Worm (Caenorhabditis elegans) whole organism, L1 larva: Measurements from ENCODE around the gene apc-2.

Source experiments
- C34B4.2 ChIP-seq: sonication (generic microtip); optimal IDR thresholded peaks from 2 replicates; lab custom pipeline; 2017; ENCODE audit warnings: mild to moderate bottlenecking, missing genetic modification characterization, missing compliant biosample characterization
- Y116A8C.19 ChIP-seq: sonication (generic microtip); optimal IDR thresholded peaks from 2 replicates; lab custom pipeline; 2016; ENCODE audit warnings: missing compliant biosample characterization, missing genetic modification characterization, borderline replicate concordance
- aha-1 ChIP-seq: fragments of 150-350 bp; optimal IDR thresholded peaks from 2 replicates; lab custom pipeline; 2014; ENCODE audit warnings: missing biosample characterization, missing genetic modification characterization
- alr-1 ChIP-seq: fragments of 200-800 bp; sonication (Bioruptor generic); optimal IDR thresholded peaks from 2 replicates; lab custom pipeline; 2018; ENCODE audit warnings: borderline replicate concordance, mild to moderate bottlenecking, missing genetic modification characterization, missing compliant biosample characterization
- aly-2 ChIP-seq: fragments of 150-350 bp; optimal IDR thresholded peaks from 2 replicates; lab custom pipeline; 2014; ENCODE audit warnings: missing biosample characterization, missing genetic modification characterization
- blmp-1 ChIP-seq: fragments of 150-350 bp; optimal IDR thresholded peaks from 2 replicates; lab custom pipeline; 2014; ENCODE audit warnings: missing biosample characterization, missing genetic modification characterization
- ceh-88 ChIP-seq: fragments of 200-800 bp; sonication (Bioruptor generic); IDR thresholded peaks from 2 replicates; pipeline ENCODE4 v1.3.6; 2022; ENCODE audit warnings: missing genetic modification characterization, missing compliant biosample characterization
- dpl-1 ChIP-seq, 3 experiments: fragments of 150-350 bp in 2 of 3; sonication (generic microtip) in 1 of 3; optimal IDR thresholded peaks; 2 replicates each; lab custom pipeline; 2014 to 2017; ENCODE audit warnings: missing biosample characterization in 3 of 3, missing genetic modification characterization in 3 of 3, missing genetic modification reagents in 3 of 3
- efl-1 ChIP-seq, 4 experiments: fragments of 150-350 bp; optimal IDR thresholded peaks in 3 of 4; peaks in 1 of 4; 1 replicate in 1 of 4; 2 replicates in 3 of 4; lab custom pipeline; 2014; ENCODE audit warnings: missing biosample characterization in 2 of 4, missing genetic modification characterization in 2 of 4, missing genetic modification reagents in 2 of 4
- efl-3 ChIP-seq: fragments of 200-800 bp; sonication (Bioruptor generic); optimal IDR thresholded peaks from 2 replicates; lab custom pipeline; 2018; ENCODE audit warnings: mild to moderate bottlenecking, missing genetic modification characterization, missing compliant biosample characterization
- egl-13 ChIP-seq: sonication (generic microtip); optimal IDR thresholded peaks from 2 replicates; lab custom pipeline; 2016; ENCODE audit warnings: missing genotype, missing genetic modification reagents, missing genetic modification characterization, missing compliant biosample characterization
- ets-5 ChIP-seq: fragments of 200-800 bp; sonication (Bioruptor generic); IDR thresholded peaks from 2 replicates; pipeline ENCODE4 v1.3.6; 2022; ENCODE audit warnings: missing genetic modification characterization, missing compliant biosample characterization
- fkh-10 ChIP-seq: sonication (generic microtip); optimal IDR thresholded peaks from 2 replicates; lab custom pipeline; 2017; ENCODE audit warnings: missing biosample characterization, missing genetic modification reagents, missing genetic modification characterization
- fos-1 ChIP-seq: fragments of 150-350 bp; optimal IDR thresholded peaks from 2 replicates; lab custom pipeline; 2014; ENCODE audit warnings: missing biosample characterization, missing genetic modification characterization
- grh-1 ChIP-seq: fragments of 200-800 bp; sonication (Bioruptor generic); IDR thresholded peaks from 2 replicates; pipeline ENCODE4 v1.3.6; 2022; ENCODE audit warnings: missing genetic modification reagents, missing genetic modification characterization, missing compliant biosample characterization
- hlh-17 ChIP-seq: fragments of 200-800 bp; sonication (Bioruptor generic); optimal IDR thresholded peaks from 2 replicates; lab custom pipeline; 2018; ENCODE audit warnings: missing genetic modification characterization, mild to moderate bottlenecking, missing compliant biosample characterization, moderate library complexity, borderline replicate concordance
- irx-1 ChIP-seq: sonication (generic microtip); optimal IDR thresholded peaks from 2 replicates; lab custom pipeline; 2016; ENCODE audit warnings: missing genetic modification characterization, missing compliant biosample characterization
- jun-1 ChIP-seq: fragments of 150-350 bp; optimal IDR thresholded peaks from 2 replicates; lab custom pipeline; 2014; ENCODE audit warnings: missing biosample characterization, missing genetic modification reagents, missing genetic modification characterization
- lin-13 ChIP-seq: fragments of 150-350 bp; optimal IDR thresholded peaks from 2 replicates; lab custom pipeline; 2014; ENCODE audit warnings: missing biosample characterization, missing genetic modification reagents, missing genetic modification characterization
- lin-35 ChIP-seq, 2 experiments: fragments of 150-350 bp; optimal IDR thresholded peaks; 2 replicates each; lab custom pipeline; 2014; ENCODE audit warnings: missing biosample characterization in 2 of 2, missing genetic modification characterization in 2 of 2, missing genetic modification reagents in 2 of 2
- lin-39 ChIP-seq: fragments of 150-350 bp; optimal IDR thresholded peaks from 2 replicates; lab custom pipeline; 2014; ENCODE audit warnings: missing biosample characterization, missing genetic modification reagents, missing genetic modification characterization
- lsy-2 ChIP-seq, 2 experiments: fragments of 150-350 bp; optimal IDR thresholded peaks; 2 replicates each; lab custom pipeline; 2014; ENCODE audit warnings: missing biosample characterization in 2 of 2, missing genetic modification characterization in 2 of 2
- nhr-11 ChIP-seq: fragments of 150-350 bp; optimal IDR thresholded peaks from 2 replicates; lab custom pipeline; 2014; ENCODE audit warnings: missing biosample characterization, missing genetic modification characterization
- nhr-12 ChIP-seq: sonication (generic microtip); optimal IDR thresholded peaks from 2 replicates; lab custom pipeline; 2017; ENCODE audit warnings: missing biosample characterization, missing genetic modification characterization
- nhr-19 ChIP-seq: fragments of 200-800 bp; sonication (Bioruptor generic); conservative IDR thresholded peaks from 2 replicates; pipeline ENCODE4 v1.3.6; 2022; ENCODE audit warnings: missing genetic modification characterization, missing compliant biosample characterization
- nhr-47 ChIP-seq: sonication (generic microtip); optimal IDR thresholded peaks from 2 replicates; lab custom pipeline; 2016; ENCODE audit warnings: mild to moderate bottlenecking, missing genetic modification characterization, moderate library complexity, missing compliant biosample characterization
- nhr-71 ChIP-seq: sonication (generic microtip); optimal IDR thresholded peaks from 2 replicates; lab custom pipeline; 2016; ENCODE audit warnings: mild to moderate bottlenecking, missing genetic modification characterization, moderate library complexity, missing compliant biosample characterization
- nhr-76 ChIP-seq: sonication (generic microtip); optimal IDR thresholded peaks from 2 replicates; lab custom pipeline; 2017; ENCODE audit warnings: missing biosample characterization, missing genetic modification characterization
- nhr-90 ChIP-seq: sonication (generic microtip); optimal IDR thresholded peaks from 2 replicates; lab custom pipeline; 2016; ENCODE audit warnings: mild to moderate bottlenecking, missing genetic modification characterization, missing compliant biosample characterization; ENCODE audit not compliant: poor library complexity
- rnt-1 ChIP-seq: sonication (generic microtip); optimal IDR thresholded peaks from 2 replicates; lab custom pipeline; 2016; ENCODE audit warnings: mild to moderate bottlenecking, missing genetic modification characterization, moderate library complexity, missing compliant biosample characterization
- skn-1 ChIP-seq: fragments of 150-350 bp; optimal IDR thresholded peaks from 2 replicates; lab custom pipeline; 2014; ENCODE audit warnings: missing biosample characterization, missing genetic modification characterization
- snpc-4 ChIP-seq: fragments of 150-350 bp; optimal IDR thresholded peaks from 2 replicates; lab custom pipeline; 2014; ENCODE audit warnings: missing biosample characterization, missing genetic modification characterization
- sox-4 ChIP-seq: sonication (generic microtip); optimal IDR thresholded peaks from 2 replicates; lab custom pipeline; 2016; ENCODE audit warnings: missing genetic modification characterization, missing compliant biosample characterization
- tlp-1 ChIP-seq: fragments of 150-350 bp; optimal IDR thresholded peaks from 2 replicates; lab custom pipeline; 2014; ENCODE audit warnings: missing biosample characterization, missing genetic modification characterization
- unc-130 ChIP-seq: fragments of 150-350 bp; optimal IDR thresholded peaks from 2 replicates; lab custom pipeline; 2017; ENCODE audit warnings: missing biosample characterization, missing genetic modification characterization, inconsistent platforms
- unc-62 ChIP-seq: fragments of 150-350 bp; optimal IDR thresholded peaks from 2 replicates; lab custom pipeline; 2014; ENCODE audit warnings: missing biosample characterization, missing genetic modification reagents, missing genetic modification characterization
- unc-98 ChIP-seq: fragments of 200-800 bp; sonication (Bioruptor generic); IDR thresholded peaks from 2 replicates; pipeline ENCODE4 v1.3.6; 2022; ENCODE audit warnings: missing genetic modification characterization, missing compliant biosample characterization
- vab-15 ChIP-seq: sonication (generic microtip); optimal IDR thresholded peaks from 2 replicates; lab custom pipeline; 2017; ENCODE audit warnings: missing genotype, mild to moderate bottlenecking, missing genetic modification characterization, missing compliant biosample characterization
- xbp-1 ChIP-seq: sonication (generic microtip); optimal IDR thresholded peaks from 2 replicates; lab custom pipeline; 2016; ENCODE audit warnings: missing genetic modification characterization, missing compliant biosample characterization
- ztf-4 ChIP-seq: fragments of 150-350 bp; optimal IDR thresholded peaks from 2 replicates; lab custom pipeline; 2014; ENCODE audit warnings: missing biosample characterization, missing genetic modification characterization

The apc-2 gene

ce11 chrIII:8067798-8068197 is 12.6 kb upstream of the apc-2 start:
- TF ChIP-seq ceh-88 (GFP tag; lab: Robert Waterston, UW) (no peak), unc-62 (GFP tag; lab: Kevin White, UChicago) (no peak), nhr-71 (tag; lab: Kevin White, UChicago) (no peak), aly-2 (tag; lab: Kevin White, UChicago) (no peak), skn-1 (tag; lab: Kevin White, UChicago) (no peak), tlp-1 (tag; lab: Kevin White, UChicago) (no peak), nhr-11 (no peak), efl-3 (GFP tag; lab: Kevin White, UChicago) (no peak), hlh-17 (no peak), sox-4 (no peak), nhr-90 (tag; lab: Kevin White, UChicago) (no peak), ets-5 (GFP tag; lab: Robert Waterston, UW) (no peak), irx-1 (tag; lab: Kevin White, UChicago) (no peak), lin-13 (GFP tag; lab: Kevin White, UChicago) (no peak), nhr-12 (no peak), lsy-2 (tag; optimal IDR thresholded peaks at IDR 0.05; lab: Kevin White, UChicago) (no peak)

DNA sequence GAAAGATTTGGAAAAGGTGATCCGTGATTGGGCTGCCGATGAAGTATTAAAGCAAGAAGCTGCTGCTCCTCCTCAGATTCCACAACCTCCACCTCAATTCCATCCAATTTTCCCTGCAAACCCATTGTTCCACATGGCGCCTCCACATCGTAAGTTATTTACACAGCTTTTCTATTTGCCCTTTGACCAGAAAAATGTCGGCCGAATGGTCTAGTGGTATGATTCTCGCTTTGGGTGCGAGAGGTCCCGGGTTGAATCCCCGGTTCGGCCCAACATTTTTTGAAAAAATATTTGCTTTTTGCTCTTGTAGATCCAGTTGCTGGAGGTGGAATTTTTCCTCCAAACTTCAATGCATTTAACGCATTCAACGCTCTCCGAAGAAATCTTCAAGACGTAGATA is 11.2 kb upstream of the apc-2 start:
- TF ChIP-seq efl-1 (optimal IDR thresholded peaks at IDR 0.05; lab: Kevin White, UChicago) (peak in 1 of 2 experiments; percentile 15), efl-1 (GFP tag; optimal IDR thresholded peaks at IDR 0.05 in 1 of 2; lab: Kevin White, UChicago) (no peak), irx-1 (tag; lab: Kevin White, UChicago) (no peak), vab-15 (tag; lab: Kevin White, UChicago) (no peak), Y116A8C.19 (tag; lab: Kevin White, UChicago) (no peak), nhr-19 (GFP tag; lab: Robert Waterston, UW) (0 out of 2 replicates have a peak, but pooled peaks have one; percentile 11), lsy-2 (tag; optimal IDR thresholded peaks at IDR 0.05; lab: Kevin White, UChicago) (peak in 1 of 2 experiments; percentile 12), C34B4.2 (tag; lab: Kevin White, UChicago) (no peak), fos-1 (tag; lab: Kevin White, UChicago) (no peak), rnt-1 (tag; lab: Kevin White, UChicago) (peak; percentile 36), snpc-4 (tag; lab: Kevin White, UChicago) (peak; percentile 5)

ce11 chrIII:8077180-8077579 is 3.2 kb upstream of the apc-2 start:
- TF ChIP-seq ceh-88 (GFP tag; lab: Robert Waterston, UW) (no peak), aha-1 (tag; lab: Kevin White, UChicago) (no peak), fkh-10 (GFP tag; lab: Kevin White, UChicago) (no peak), lin-35 (GFP tag; optimal IDR thresholded peaks at IDR 0.05; lab: Kevin White, UChicago) (no peak), unc-130 (tag; lab: Kevin White, UChicago) (no peak), ztf-4 (tag; lab: Kevin White, UChicago) (no peak), nhr-47 (tag; lab: Kevin White, UChicago) (no peak), xbp-1 (tag; lab: Kevin White, UChicago) (no peak), grh-1 (GFP tag; lab: Robert Waterston, UW) (no peak), nhr-76 (tag; lab: Kevin White, UChicago) (no peak), jun-1 (tag; lab: Kevin White, UChicago) (no peak), egl-13 (no peak), nhr-19 (GFP tag; lab: Robert Waterston, UW) (no peak), lin-39 (tag; lab: Kevin White, UChicago) (no peak), blmp-1 (tag; lab: Kevin White, UChicago) (no peak), unc-98 (no peak), alr-1 (tag; lab: Kevin White, UChicago) (no peak), dpl-1 (GFP tag; optimal IDR thresholded peaks at IDR 0.05; lab: Kevin White, UChicago) (no peak), efl-1 (optimal IDR thresholded peaks at IDR 0.05; lab: Kevin White, UChicago) (no peak), efl-1 (GFP tag; optimal IDR thresholded peaks at IDR 0.05 in 1 of 2; lab: Kevin White, UChicago) (no peak)
